Worm (Caenorhabditis elegans): ENCODE measurements around the gene K09C8.9.

Gene K09C8.9

ce11 chrX:10965508-10965907 lies 2.1 kb downstream of the K09C8.9 start:
- TF ChIP-seq Y53G8AR.9 (GFP tag; conservative IDR thresholded peaks at IDR 0.05): no peak
- TF ChIP-seq snpc-3.4 (tag; optimal IDR thresholded peaks at IDR 0.05): no peak
- no peak for TF ChIP-seq ZK185.1 (tag; optimal IDR thresholded peaks at IDR 0.05; ENCODE audit: poor library complexity, severe bottlenecking)
- no peak for TF ChIP-seq mel-28 (tag; optimal IDR thresholded peaks at IDR 0.05; ENCODE audit: borderline replicate concordance)
- no peak for TF ChIP-seq F23B12.7 (tag; optimal IDR thresholded peaks at IDR 0.05; ENCODE audit: insufficient read depth)
- TF ChIP-seq xnd-1 (tag; optimal IDR thresholded peaks at IDR 0.05): no peak

ce11 chrX:10963453-10964046 lies 4.0 kb downstream of the K09C8.9 start, which contains the start of gene nas-10:
TSS of gene nas-10 (minus strand) at chrX:10963503.
- no peak for TF ChIP-seq B0336.3 (GFP tag; IDR thresholded peaks at IDR 0.05)
- peak; percentile 35 for TF ChIP-seq ccch-3 (GFP tag; optimal IDR thresholded peaks at IDR 0.05)
- TF ChIP-seq ceh-79 (tag; optimal IDR thresholded peaks at IDR 0.05): no peak
- TF ChIP-seq fkh-3 (tag; optimal IDR thresholded peaks at IDR 0.05): no peak
- peak; percentile 57; the same call in 1 of the 2 replicates for TF ChIP-seq hmg-20 (GFP tag; IDR thresholded peaks at IDR 0.05)
- TF ChIP-seq ceh-100 (GFP tag; IDR thresholded peaks at IDR 0.05): no peak
- TF ChIP-seq nfya-2 (GFP tag; IDR thresholded peaks at IDR 0.05): no peak
- TF ChIP-seq B0019.2 (GFP tag; conservative IDR thresholded peaks at IDR 0.05): no peak
- peak; percentile 95 for TF ChIP-seq lin-26 (GFP tag; IDR thresholded peaks at IDR 0.05)
- TF ChIP-seq nhr-80 (tag; optimal IDR thresholded peaks at IDR 0.05): no peak
- TF ChIP-seq hsf-1 (GFP tag; IDR thresholded peaks at IDR 0.05): no peak
- TF ChIP-seq hrde-1 (tag; optimal IDR thresholded peaks at IDR 0.05; ENCODE audit: borderline replicate concordance): peak; percentile 73
- peak; percentile 2 for TF ChIP-seq zim-3 (tag; optimal IDR thresholded peaks at IDR 0.05)
- TF ChIP-seq hmg-1.2 (GFP tag; IDR thresholded peaks at IDR 0.05): peak; percentile 84
- peak; percentile 26 for TF ChIP-seq lsy-27 (tag; optimal IDR thresholded peaks at IDR 0.05; ENCODE audit: borderline replicate concordance, insufficient read depth)
- TF ChIP-seq nhr-90 (tag; optimal IDR thresholded peaks at IDR 0.05): peak; percentile 86
- TF ChIP-seq let-607 (tag; optimal IDR thresholded peaks at IDR 0.05): peak; percentile 54 to 56
- TF ChIP-seq madf-3 (GFP tag; IDR thresholded peaks at IDR 0.05): no peak
- TF ChIP-seq egl-18 (GFP tag; IDR thresholded peaks at IDR 0.05): 0 out of 2 replicates have a peak, but pooled peaks have one; percentile 63
- no peak for TF ChIP-seq akir-1 (GFP tag; optimal IDR thresholded peaks at IDR 0.05)
- TF ChIP-seq lin-35 (GFP tag; optimal IDR thresholded peaks at IDR 0.05): no peak
- TF ChIP-seq ztf-18 (tag; optimal IDR thresholded peaks at IDR 0.05): peak; percentile 69
- peak; percentile 47 for TF ChIP-seq K12H6.12 (tag; optimal IDR thresholded peaks at IDR 0.05)
- TF ChIP-seq ZK185.1 (tag; optimal IDR thresholded peaks at IDR 0.05; ENCODE audit: poor library complexity, severe bottlenecking): peak; percentile 76
- peak; percentile 69 for TF ChIP-seq attf-5 (GFP tag; optimal IDR thresholded peaks at IDR 0.05)
- no peak for TF ChIP-seq F49E8.2 (tag; optimal IDR thresholded peaks at IDR 0.05; ENCODE audit: insufficient read depth)
- TF ChIP-seq bed-1 (GFP tag; IDR thresholded peaks at IDR 0.05): peak; percentile 75; the same call in 1 of the 2 replicates
- TF ChIP-seq attf-6 (GFP tag; IDR thresholded peaks at IDR 0.05): no peak
- peak; percentile 59 for TF ChIP-seq nhr-27 (tag; optimal IDR thresholded peaks at IDR 0.05)
- TF ChIP-seq tbp1 (GFP tag; optimal IDR thresholded peaks at IDR 0.05): peak; percentile 99
- TF ChIP-seq dox-1 (GFP tag; IDR thresholded peaks at IDR 0.05): no peak; the same call in 1 of the 2 replicates
- TF ChIP-seq F10E7.11 (tag; optimal IDR thresholded peaks at IDR 0.05): no peak
- TF ChIP-seq him-1 (tag; optimal IDR thresholded peaks at IDR 0.05): peak; percentile 90
- no peak for TF ChIP-seq egrh-3 (GFP tag; IDR thresholded peaks at IDR 0.05)
- TF ChIP-seq F57C9.4 (tag; optimal IDR thresholded peaks at IDR 0.05): peak; percentile 7
- 0 out of 2 replicates have a peak, but pooled peaks have one; percentile 5 for TF ChIP-seq Y53F4B.3 (GFP tag; IDR thresholded peaks at IDR 0.05)
- TF ChIP-seq Y79H2A.3 (GFP tag; conservative IDR thresholded peaks at IDR 0.05): no peak
- TF ChIP-seq egl-44 (GFP tag; IDR thresholded peaks at IDR 0.05): peak; percentile 88
- no peak for TF ChIP-seq F37B4.10 (GFP tag; IDR thresholded peaks at IDR 0.05)
- TF ChIP-seq ztf-22 (GFP tag; optimal IDR thresholded peaks at IDR 0.05): no peak

All from whole organism, young adult.